Fruit fly (Drosophila melanogaster): Measurements from ENCODE around the gene CG6765.

CG6765 gene

dm6 chr3L:8518516-8519087, 6.0 kb downstream of the CG6765 start, which contains the start of gene GstO3:
GstO3 (plus strand) TSS chr3L:8518885.
- TF ChIP-seq kay (GFP tag; ENCODE audit: borderline replicate concordance), result peak; percentile 99
- TF ChIP-seq ovo (GFP tag; optimal IDR thresholded peaks at IDR 0.05), result no peak
- no peak for TF ChIP-seq CG14711 (tag; optimal IDR thresholded peaks at IDR 0.05)
- TF ChIP-seq CG1620 (GFP tag; optimal IDR thresholded peaks at IDR 0.05), result no peak
- TF ChIP-seq Clk (GFP tag; optimal IDR thresholded peaks at IDR 0.05), result no peak
- peak; percentile 42 for TF ChIP-seq Mnt (GFP tag; optimal IDR thresholded peaks at IDR 0.05)
- TF ChIP-seq cic (GFP tag; optimal IDR thresholded peaks at IDR 0.05), result peak; percentile 84
- peak in 1 of 2 experiments; percentile 45 for TF ChIP-seq cnc (optimal IDR thresholded peaks at IDR 0.05)
- no peak for TF ChIP-seq CG7045 (GFP tag; optimal IDR thresholded peaks at IDR 0.05)
- no peak for TF ChIP-seq Crg-1 (GFP tag; optimal IDR thresholded peaks at IDR 0.05)
- TF ChIP-seq CG11617 (GFP tag; optimal IDR thresholded peaks at IDR 0.05), result no peak
- no peak for TF ChIP-seq CG33017 (tag; optimal IDR thresholded peaks at IDR 0.05)
- TF ChIP-seq toe (GFP tag; optimal IDR thresholded peaks at IDR 0.05), result no peak
- peak; percentile 26 for TF ChIP-seq tj (GFP tag; optimal IDR thresholded peaks at IDR 0.05)
- no peak for TF ChIP-seq pad (GFP tag; optimal IDR thresholded peaks at IDR 0.05)
- TF ChIP-seq bab1 (GFP tag; optimal IDR thresholded peaks at IDR 0.05), result peak; percentile 44
- peak; percentile 8 for TF ChIP-seq CG7101 (tag; optimal IDR thresholded peaks at IDR 0.05)
- TF ChIP-seq CG12768 (GFP tag; optimal IDR thresholded peaks at IDR 0.05), result peak; percentile 42

dm6 chr3L:8519232-8519631, 6.7 kb downstream of the CG6765 start:
- TF ChIP-seq CG5204 (GFP tag; optimal IDR thresholded peaks at IDR 0.05), result no peak
- peak; percentile 93 for TF ChIP-seq kay (GFP tag; ENCODE audit: borderline replicate concordance)
- no peak for TF ChIP-seq bab1 (GFP tag; optimal IDR thresholded peaks at IDR 0.05)
- TF ChIP-seq CG7101 (tag; optimal IDR thresholded peaks at IDR 0.05), result peak; percentile 36
- TF ChIP-seq toe (GFP tag; optimal IDR thresholded peaks at IDR 0.05), result no peak
- peak; percentile 24 for TF ChIP-seq CG11617 (GFP tag; optimal IDR thresholded peaks at IDR 0.05)
- TF ChIP-seq tj (GFP tag; optimal IDR thresholded peaks at IDR 0.05), result no peak
- TF ChIP-seq CG33017 (tag; optimal IDR thresholded peaks at IDR 0.05), result peak; percentile 37
- peak; percentile 7 for TF ChIP-seq Crg-1 (GFP tag; optimal IDR thresholded peaks at IDR 0.05)
- TF ChIP-seq Clk (GFP tag; optimal IDR thresholded peaks at IDR 0.05), result peak; percentile 29
- TF ChIP-seq CG1620 (GFP tag; optimal IDR thresholded peaks at IDR 0.05), result no peak
- TF ChIP-seq cnc (optimal IDR thresholded peaks at IDR 0.05), result peak; percentile 62 to 97
- TF ChIP-seq Hr96 (GFP tag; optimal IDR thresholded peaks at IDR 0.05), result no peak
- TF ChIP-seq pad (GFP tag; optimal IDR thresholded peaks at IDR 0.05), result peak; percentile 17
- peak; percentile 18 for TF ChIP-seq cic (GFP tag; optimal IDR thresholded peaks at IDR 0.05)
- TF ChIP-seq CG14711 (tag; optimal IDR thresholded peaks at IDR 0.05), result peak; percentile 7
- TF ChIP-seq CG7045 (GFP tag; optimal IDR thresholded peaks at IDR 0.05), result peak; percentile 19

DNA sequence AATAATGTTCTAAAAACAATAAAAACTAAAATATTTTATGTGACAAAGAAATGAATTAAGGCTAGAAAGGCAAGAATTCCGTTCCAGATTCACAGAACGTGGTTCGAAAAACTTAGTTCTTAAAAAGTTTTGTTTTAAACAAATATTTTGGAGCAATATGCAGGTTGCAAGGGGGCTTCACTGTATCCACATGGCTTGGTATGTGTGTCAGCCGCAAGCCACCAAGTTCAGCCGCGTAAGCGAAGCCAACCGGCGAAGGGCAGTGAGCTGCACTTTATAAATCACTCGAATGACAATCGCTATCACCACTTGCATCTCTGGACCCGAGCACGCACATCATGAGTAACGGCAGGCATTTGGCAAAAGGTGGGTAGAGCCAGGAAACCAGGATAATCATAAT, 7.7 kb downstream of the CG6765 start, which contains the start of gene se:
TSS of gene se (plus strand) at position 301 of the 400 bp plus-strand sequence.
- TF ChIP-seq cnc (optimal IDR thresholded peaks at IDR 0.05) (no peak), CG12768 (GFP tag; optimal IDR thresholded peaks at IDR 0.05) (no peak), Clk (GFP tag; optimal IDR thresholded peaks at IDR 0.05) (no peak), CG11617 (GFP tag; optimal IDR thresholded peaks at IDR 0.05) (no peak), CG5204 (GFP tag; optimal IDR thresholded peaks at IDR 0.05) (no peak), ovo (GFP tag; optimal IDR thresholded peaks at IDR 0.05) (no peak), kay (GFP tag; ENCODE audit: borderline replicate concordance) (no peak), pad (GFP tag; optimal IDR thresholded peaks at IDR 0.05) (no peak), bab1 (GFP tag; optimal IDR thresholded peaks at IDR 0.05) (no peak), CG1620 (GFP tag; optimal IDR thresholded peaks at IDR 0.05) (no peak), CG7045 (GFP tag; optimal IDR thresholded peaks at IDR 0.05) (no peak), tj (GFP tag; optimal IDR thresholded peaks at IDR 0.05) (no peak), Hr96 (GFP tag; optimal IDR thresholded peaks at IDR 0.05) (no peak), Mnt (GFP tag; optimal IDR thresholded peaks at IDR 0.05) (no peak), CG7101 (tag; optimal IDR thresholded peaks at IDR 0.05) (no peak), CG33017 (tag; optimal IDR thresholded peaks at IDR 0.05) (no peak)

DNA sequence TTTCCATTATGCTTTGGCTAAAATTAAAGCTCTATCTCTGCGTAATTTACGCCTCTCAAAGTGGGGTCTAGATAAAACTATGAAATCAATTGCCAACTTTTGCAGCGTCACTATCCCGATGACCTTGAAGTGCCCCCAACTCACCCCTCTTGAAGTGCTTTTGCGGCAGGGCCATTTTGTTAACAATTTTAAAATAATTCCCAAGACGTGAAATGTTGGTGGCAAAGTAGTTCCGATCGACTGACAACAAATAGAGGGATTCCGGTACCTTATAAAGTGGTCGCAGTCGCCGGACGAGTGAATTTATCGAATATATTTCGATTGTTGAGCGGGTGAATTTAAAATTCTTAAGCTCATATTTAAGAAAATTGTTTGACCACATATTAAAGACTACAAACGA, 10.7 kb downstream of the CG6765 start, which contains the start of gene GstO2:
TSS of gene GstO2 (minus strand) at position 245 of the 400 bp plus-strand sequence.
- TF ChIP-seq cic (GFP tag; optimal IDR thresholded peaks at IDR 0.05) (peak; percentile 35), tj (GFP tag; optimal IDR thresholded peaks at IDR 0.05) (peak; percentile 36), kay (GFP tag; ENCODE audit: borderline replicate concordance) (no peak), Crg-1 (GFP tag; optimal IDR thresholded peaks at IDR 0.05) (no peak), CG33017 (tag; optimal IDR thresholded peaks at IDR 0.05) (peak; percentile 54), bab1 (GFP tag; optimal IDR thresholded peaks at IDR 0.05) (peak; percentile 73), CG7101 (tag; optimal IDR thresholded peaks at IDR 0.05) (peak; percentile 3), Mnt (GFP tag; optimal IDR thresholded peaks at IDR 0.05) (peak; percentile 24), CG11617 (GFP tag; optimal IDR thresholded peaks at IDR 0.05) (no peak), CG12768 (GFP tag; optimal IDR thresholded peaks at IDR 0.05) (peak; percentile 27), cnc (optimal IDR thresholded peaks at IDR 0.05) (peak in 1 of 2 experiments; percentile 47)

- TF ChIP-seq pad (GFP tag; optimal IDR thresholded peaks at IDR 0.05), result peak; percentile 5
- TF ChIP-seq CG5204 (GFP tag; optimal IDR thresholded peaks at IDR 0.05), result no peak
- peak; percentile 19 for TF ChIP-seq CG33017 (tag; optimal IDR thresholded peaks at IDR 0.05)
- TF ChIP-seq CG11617 (GFP tag; optimal IDR thresholded peaks at IDR 0.05), result peak; percentile 48
- peak; percentile 35 for TF ChIP-seq CG1620 (GFP tag; optimal IDR thresholded peaks at IDR 0.05)
- peak; percentile 32 for TF ChIP-seq ovo (GFP tag; optimal IDR thresholded peaks at IDR 0.05)
- no peak for TF ChIP-seq cnc (optimal IDR thresholded peaks at IDR 0.05)
- peak; percentile 57 for TF ChIP-seq Mnt (GFP tag; optimal IDR thresholded peaks at IDR 0.05)
- TF ChIP-seq CG7045 (GFP tag; optimal IDR thresholded peaks at IDR 0.05), result peak; percentile 11
- peak; percentile 65 for TF ChIP-seq tj (GFP tag; optimal IDR thresholded peaks at IDR 0.05)
- no peak for TF ChIP-seq Clk (GFP tag; optimal IDR thresholded peaks at IDR 0.05)
- peak; percentile 62 for TF ChIP-seq kay (GFP tag; ENCODE audit: borderline replicate concordance)
- TF ChIP-seq CG14711 (tag; optimal IDR thresholded peaks at IDR 0.05), result peak; percentile 56
- peak; percentile 84 for TF ChIP-seq cic (GFP tag; optimal IDR thresholded peaks at IDR 0.05)
- peak; percentile 22 for TF ChIP-seq CG12768 (GFP tag; optimal IDR thresholded peaks at IDR 0.05)
- TF ChIP-seq Crg-1 (GFP tag; optimal IDR thresholded peaks at IDR 0.05), result peak; percentile 52
- TF ChIP-seq bab1 (GFP tag; optimal IDR thresholded peaks at IDR 0.05), result peak; percentile 57
- no peak for TF ChIP-seq Hr96 (GFP tag; optimal IDR thresholded peaks at IDR 0.05)
- no peak for TF ChIP-seq toe (GFP tag; optimal IDR thresholded peaks at IDR 0.05)
- peak; percentile 59 for TF ChIP-seq CG7101 (tag; optimal IDR thresholded peaks at IDR 0.05)
These were observed 12.5 kb downstream of the CG6765 start, which contains the start of the genes GstO1 and foi for dm6 chr3L:8524816-8525625. GstO1 (minus strand) TSS chr3L:8524866. foi (plus strand) TSS chr3L:8525244.

Measured in whole organism, adult.